Worm (Caenorhabditis elegans) whole organism, L4 larva: ENCODE measurements around the gene odr-2.

ENCODE experiments used
- Y105C5A.15 ChIP-seq: fragments of 200-800 bp; sonication (Bioruptor generic); IDR thresholded peaks from 2 replicates; pipeline ENCODE4 v1.3.6; 2022; ENCODE audit warnings: missing genetic modification characterization, missing compliant biosample characterization
- ZK546.5 ChIP-seq, 2 experiments: sonication (generic microtip); optimal IDR thresholded peaks; 2 replicates each; lab custom pipeline; 2017; ENCODE audit warnings: missing biosample characterization in 2 of 2, missing genetic modification characterization in 2 of 2
- dve-1 ChIP-seq: sonication (generic microtip); optimal IDR thresholded peaks from 2 replicates; lab custom pipeline; 2017; ENCODE audit warnings: antibody characterized with exemption, mild to moderate bottlenecking, missing genetic modification characterization, missing compliant biosample characterization; ENCODE audit not compliant: insufficient read depth
- hif-1 ChIP-seq, 2 experiments: sonication (generic microtip); optimal IDR thresholded peaks; 2 replicates each; lab custom pipeline; 2016 to 2017; ENCODE audit warnings: missing compliant biosample characterization in 2 of 2, missing genetic modification characterization in 2 of 2, missing genetic modification reagents in 2 of 2, missing genotype in 2 of 2, mild to moderate bottlenecking in 1 of 2
- hlh-30 ChIP-seq: sonication (generic microtip); optimal IDR thresholded peaks from 2 replicates; lab custom pipeline; 2017; ENCODE audit warnings: antibody characterized with exemption, mild to moderate bottlenecking, missing genetic modification characterization, missing compliant biosample characterization; ENCODE audit not compliant: insufficient read depth
- lin-39 ChIP-seq: fragments of 150-350 bp; optimal IDR thresholded peaks from 2 replicates; lab custom pipeline; 2014; ENCODE audit warnings: missing biosample characterization, missing genetic modification reagents, missing genetic modification characterization
- lsy-2 ChIP-seq, 2 experiments: fragments of 150-350 bp in 1 of 2; sonication (generic microtip) in 1 of 2; optimal IDR thresholded peaks; 2 replicates each; lab custom pipeline; 2014 to 2017; ENCODE audit warnings: missing biosample characterization in 2 of 2, missing genetic modification characterization in 2 of 2
- nhr-10 ChIP-seq: fragments of 150-350 bp; optimal IDR thresholded peaks from 2 replicates; lab custom pipeline; 2014; ENCODE audit warnings: missing biosample characterization, missing genetic modification characterization
- nhr-102 ChIP-seq: sonication (generic microtip); optimal IDR thresholded peaks from 2 replicates; lab custom pipeline; 2016; ENCODE audit warnings: mild to moderate bottlenecking, missing genetic modification characterization, moderate library complexity, missing compliant biosample characterization
- nhr-11 ChIP-seq: fragments of 150-350 bp; optimal IDR thresholded peaks from 2 replicates; lab custom pipeline; 2014; ENCODE audit warnings: missing biosample characterization, missing genetic modification characterization
- nhr-25 ChIP-seq: sonication (generic microtip); optimal IDR thresholded peaks from 2 replicates; lab custom pipeline; 2017; ENCODE audit warnings: missing genetic modification characterization, mild to moderate bottlenecking, missing compliant biosample characterization, antibody characterized with exemption, moderate library complexity, borderline replicate concordance; ENCODE audit not compliant: insufficient read depth
- nhr-76 ChIP-seq: fragments of 150-350 bp; optimal IDR thresholded peaks from 2 replicates; lab custom pipeline; 2014; ENCODE audit warnings: missing biosample characterization, missing genetic modification characterization
- unc-39 ChIP-seq: sonication (generic microtip); optimal IDR thresholded peaks from 2 replicates; lab custom pipeline; 2017; ENCODE audit warnings: missing biosample characterization, missing genetic modification characterization
- unc-62 ChIP-seq, 3 experiments: fragments of 150-350 bp in 1 of 3; sonication (generic microtip); optimal IDR thresholded peaks in 2 of 3; peaks in 1 of 3; 1 replicate in 1 of 3; 2 replicates in 2 of 3; lab custom pipeline; 2014 to 2017; ENCODE audit warnings: missing biosample characterization in 3 of 3, missing genetic modification characterization in 3 of 3, missing genetic modification reagents in 3 of 3, missing genotype in 1 of 3

ce11 chrV:7159391-7159790 is 56.0 kb downstream of the odr-2 start, which contains the start of gene str-204:
- TF ChIP-seq lsy-2 (tag; optimal IDR thresholded peaks at IDR 0.05; lab: Kevin White, UChicago) (no peak), hlh-30 (no peak), nhr-102 (tag; lab: Kevin White, UChicago) (no peak), unc-39 (tag; lab: Kevin White, UChicago) (no peak), nhr-10 (no peak), nhr-76 (tag; lab: Kevin White, UChicago) (no peak), nhr-25 (tag; lab: Kevin White, UChicago) (no peak), Y105C5A.15 (GFP tag; lab: Robert Waterston, UW) (no peak), lin-39 (tag; lab: Kevin White, UChicago) (no peak), unc-62 (GFP tag; optimal IDR thresholded peaks at IDR 0.05 in 1 of 2; lab: Kevin White, UChicago) (no peak), unc-62 (tag; optimal IDR thresholded peaks at IDR 0.05; lab: Kevin White, UChicago) (no peak), hif-1 (tag; optimal IDR thresholded peaks at IDR 0.05; lab: Kevin White, UChicago) (no peak), nhr-11 (no peak), dve-1 (tag; lab: Kevin White, UChicago) (no peak), ZK546.5 (tag; optimal IDR thresholded peaks at IDR 0.05; lab: Kevin White, UChicago) (no peak)
